Worm (Caenorhabditis elegans) whole organism, L1 larva: Measurements from ENCODE around the gene C09E8.6.

Experiments used
- C04F5.9 ChIP-seq: sonication (generic microtip); optimal IDR thresholded peaks from 2 replicates; lab custom pipeline; 2016; ENCODE audit warnings: missing genetic modification characterization, missing compliant biosample characterization
- F16B12.6 ChIP-seq: fragments of 150-350 bp; optimal IDR thresholded peaks from 2 replicates; lab custom pipeline; 2014; ENCODE audit warnings: missing biosample characterization, missing genetic modification characterization
- aly-2 ChIP-seq: fragments of 150-350 bp; optimal IDR thresholded peaks from 2 replicates; lab custom pipeline; 2014; ENCODE audit warnings: missing biosample characterization, missing genetic modification characterization
- ceh-82 ChIP-seq, 3 experiments: fragments of 150-350 bp in 1 of 3; sonication (generic microtip) in 2 of 3; optimal IDR thresholded peaks; 2 replicates each; lab custom pipeline; 2014 to 2017; ENCODE audit warnings: missing biosample characterization in 3 of 3, missing genetic modification characterization in 3 of 3
- ceh-90 ChIP-seq: sonication (generic microtip); optimal IDR thresholded peaks from 2 replicates; lab custom pipeline; 2016; ENCODE audit warnings: missing genetic modification characterization, missing compliant biosample characterization
- efl-1 ChIP-seq, 4 experiments: fragments of 150-350 bp; optimal IDR thresholded peaks in 3 of 4; peaks in 1 of 4; 1 replicate in 1 of 4; 2 replicates in 3 of 4; lab custom pipeline; 2014; ENCODE audit warnings: missing biosample characterization in 2 of 4, missing genetic modification characterization in 2 of 4, missing genetic modification reagents in 2 of 4
- elt-2 ChIP-seq: sonication (generic microtip); optimal IDR thresholded peaks from 2 replicates; lab custom pipeline; 2016; ENCODE audit warnings: missing genetic modification characterization, mild to moderate bottlenecking, inconsistent platforms, missing compliant biosample characterization, missing genetic modification reagents
- fkh-4 ChIP-seq: sonication (generic microtip); optimal IDR thresholded peaks from 2 replicates; lab custom pipeline; 2016; ENCODE audit warnings: missing compliant biosample characterization, missing genetic modification characterization, borderline replicate concordance
- fkh-8 ChIP-seq: sonication (generic microtip); optimal IDR thresholded peaks from 2 replicates; lab custom pipeline; 2016; ENCODE audit warnings: mild to moderate bottlenecking, missing genetic modification characterization, missing compliant biosample characterization
- jun-1 ChIP-seq: fragments of 150-350 bp; optimal IDR thresholded peaks from 2 replicates; lab custom pipeline; 2014; ENCODE audit warnings: missing biosample characterization, missing genetic modification reagents, missing genetic modification characterization
- lin-39 ChIP-seq: fragments of 150-350 bp; optimal IDR thresholded peaks from 2 replicates; lab custom pipeline; 2014; ENCODE audit warnings: missing biosample characterization, missing genetic modification reagents, missing genetic modification characterization
- lir-3 ChIP-seq: sonication (generic microtip); optimal IDR thresholded peaks from 2 replicates; lab custom pipeline; 2016; ENCODE audit warnings: mild to moderate bottlenecking, missing genetic modification characterization, moderate library complexity, missing compliant biosample characterization; ENCODE audit not compliant: poor library complexity
- lsy-2 ChIP-seq, 2 experiments: fragments of 150-350 bp; optimal IDR thresholded peaks; 2 replicates each; lab custom pipeline; 2014; ENCODE audit warnings: missing biosample characterization in 2 of 2, missing genetic modification characterization in 2 of 2
- mab-9 ChIP-seq: fragments of 200-800 bp; sonication (Bioruptor generic); IDR thresholded peaks from 2 replicates; pipeline ENCODE4 v1.3.6; 2022; ENCODE audit warnings: missing genetic modification reagents, missing genetic modification characterization, missing compliant biosample characterization
- mef-2 ChIP-seq: fragments of 150-350 bp; optimal IDR thresholded peaks from 2 replicates; lab custom pipeline; 2014; ENCODE audit warnings: missing biosample characterization, missing genetic modification characterization
- nhr-12 ChIP-seq: sonication (generic microtip); optimal IDR thresholded peaks from 2 replicates; lab custom pipeline; 2017; ENCODE audit warnings: missing biosample characterization, missing genetic modification characterization
- nhr-20 ChIP-seq: sonication (generic microtip); optimal IDR thresholded peaks from 2 replicates; lab custom pipeline; 2016; ENCODE audit warnings: mild to moderate bottlenecking, missing genetic modification characterization, missing compliant biosample characterization
- nhr-28 ChIP-seq: fragments of 150-350 bp; optimal IDR thresholded peaks from 2 replicates; lab custom pipeline; 2014; ENCODE audit warnings: missing biosample characterization, missing genetic modification characterization
- nhr-47 ChIP-seq: sonication (generic microtip); optimal IDR thresholded peaks from 2 replicates; lab custom pipeline; 2016; ENCODE audit warnings: mild to moderate bottlenecking, missing genetic modification characterization, moderate library complexity, missing compliant biosample characterization
- nhr-76 ChIP-seq: sonication (generic microtip); optimal IDR thresholded peaks from 2 replicates; lab custom pipeline; 2017; ENCODE audit warnings: missing biosample characterization, missing genetic modification characterization
- nhr-85 ChIP-seq: sonication (generic microtip); peaks from one replicate; lab custom pipeline; 2016; ENCODE audit warnings: missing genetic modification characterization, inconsistent platforms, missing compliant biosample characterization
- pax-3 ChIP-seq: fragments of 200-800 bp; sonication (Bioruptor generic); optimal IDR thresholded peaks from 2 replicates; lab custom pipeline; 2018; ENCODE audit warnings: mild to moderate bottlenecking, missing genetic modification characterization, moderate library complexity, missing compliant biosample characterization
- snu-23 ChIP-seq: sonication (generic microtip); optimal IDR thresholded peaks from 2 replicates; lab custom pipeline; 2016; ENCODE audit warnings: missing genetic modification characterization, missing compliant biosample characterization
- unc-98 ChIP-seq: fragments of 200-800 bp; sonication (Bioruptor generic); IDR thresholded peaks from 2 replicates; pipeline ENCODE4 v1.3.6; 2022; ENCODE audit warnings: missing genetic modification characterization, missing compliant biosample characterization
- vab-15 ChIP-seq: sonication (generic microtip); optimal IDR thresholded peaks from 2 replicates; lab custom pipeline; 2017; ENCODE audit warnings: missing genotype, mild to moderate bottlenecking, missing genetic modification characterization, missing compliant biosample characterization
- xbp-1 ChIP-seq: sonication (generic microtip); optimal IDR thresholded peaks from 2 replicates; lab custom pipeline; 2016; ENCODE audit warnings: missing genetic modification characterization, missing compliant biosample characterization
- zip-4 ChIP-seq: fragments of 200-800 bp; sonication (Bioruptor generic); optimal IDR thresholded peaks from 2 replicates; lab custom pipeline; 2018; ENCODE audit warnings: mild to moderate bottlenecking, missing genetic modification characterization, moderate library complexity, missing compliant biosample characterization
- ztf-4 ChIP-seq: fragments of 150-350 bp; optimal IDR thresholded peaks from 2 replicates; lab custom pipeline; 2014; ENCODE audit warnings: missing biosample characterization, missing genetic modification characterization

C09E8.6 gene

ce11 chrII:556185-556584 is at the start of gene C09E8.6, which contains the start of gene C09E8.1:
TSS of gene C09E8.6 (plus strand) at chrII:556497.
TSS of gene C09E8.1 (plus strand) at chrII:556485.
- TF ChIP-seq efl-1 (optimal IDR thresholded peaks at IDR 0.05; lab: Kevin White, UChicago) (no peak), efl-1 (GFP tag; optimal IDR thresholded peaks at IDR 0.05 in 1 of 2; lab: Kevin White, UChicago) (no peak), aly-2 (tag; lab: Kevin White, UChicago) (no peak), lir-3 (tag; lab: Kevin White, UChicago) (no peak), F16B12.6 (tag; lab: Kevin White, UChicago) (no peak)

- TF ChIP-seq lin-39 (tag; lab: Kevin White, UChicago) (no peak), mef-2 (tag; lab: Kevin White, UChicago) (no peak), fkh-4 (no peak)
Measured at ce11 chrII:508603-509002, 47.7 kb upstream of the C09E8.6 start.

DNA sequence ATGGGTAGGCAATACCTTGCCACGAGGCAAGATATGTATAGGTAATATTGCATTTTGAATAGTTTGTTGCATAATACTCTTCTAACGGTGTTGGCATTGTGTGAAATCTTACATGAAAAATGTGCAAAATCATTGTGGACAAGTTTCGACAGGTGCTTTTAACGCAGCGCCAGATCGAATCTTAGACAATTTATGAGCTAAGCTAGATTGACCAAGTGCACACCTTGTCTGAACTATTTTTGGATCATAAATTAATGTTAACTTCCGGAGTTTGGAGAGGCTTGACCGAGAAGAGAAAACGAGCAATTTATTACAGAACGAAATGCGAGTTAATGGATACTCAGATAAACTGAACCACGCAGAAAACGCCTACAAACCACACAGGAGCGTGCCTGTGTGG is 47.1 kb upstream of the C09E8.6 start, which contains the start of gene srh-105:
TSS of gene srh-105 (minus strand) at position 101 of the 400 bp plus-strand sequence.
- TF ChIP-seq lsy-2 (tag; optimal IDR thresholded peaks at IDR 0.05; lab: Kevin White, UChicago) (no peak), mab-9 (no peak), C04F5.9 (no peak), nhr-85 (tag; lab: Kevin White, UChicago) (no peak), jun-1 (no peak), efl-1 (optimal IDR thresholded peaks at IDR 0.05; lab: Kevin White, UChicago) (no peak), efl-1 (GFP tag; optimal IDR thresholded peaks at IDR 0.05 in 1 of 2; lab: Kevin White, UChicago) (no peak), ceh-82 (tag; optimal IDR thresholded peaks at IDR 0.05; lab: Kevin White, UChicago) (no peak), snu-23 (GFP tag; lab: Kevin White, UChicago) (no peak), nhr-28 (tag; lab: Kevin White, UChicago) (no peak)
- TF ChIP-seq, all 84 proteins: peak for 0

DNA sequence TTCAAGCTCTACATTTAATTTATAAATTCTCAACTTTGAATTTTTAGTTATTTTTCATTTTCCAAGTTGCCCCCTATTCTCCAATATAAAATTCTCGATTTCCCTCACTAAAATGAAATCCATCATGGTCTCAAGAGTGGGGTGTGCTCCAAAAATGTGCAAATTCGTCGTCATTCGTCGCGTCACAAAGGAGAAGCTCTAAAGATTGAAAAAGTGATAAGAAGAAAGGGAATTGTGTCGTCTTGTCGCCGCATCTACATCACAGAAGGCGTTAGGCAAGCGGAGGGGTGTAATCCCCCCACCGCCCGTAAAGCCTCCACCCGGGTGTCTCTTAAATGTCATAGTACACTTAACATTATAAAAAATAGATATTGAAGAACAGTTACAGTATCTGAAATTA is 44.3 kb upstream of the C09E8.6 start:
- TF ChIP-seq mab-9 (peak; percentile 58; the same call in 1 of the 2 replicates), ceh-90 (tag; lab: Kevin White, UChicago) (no peak)

DNA sequence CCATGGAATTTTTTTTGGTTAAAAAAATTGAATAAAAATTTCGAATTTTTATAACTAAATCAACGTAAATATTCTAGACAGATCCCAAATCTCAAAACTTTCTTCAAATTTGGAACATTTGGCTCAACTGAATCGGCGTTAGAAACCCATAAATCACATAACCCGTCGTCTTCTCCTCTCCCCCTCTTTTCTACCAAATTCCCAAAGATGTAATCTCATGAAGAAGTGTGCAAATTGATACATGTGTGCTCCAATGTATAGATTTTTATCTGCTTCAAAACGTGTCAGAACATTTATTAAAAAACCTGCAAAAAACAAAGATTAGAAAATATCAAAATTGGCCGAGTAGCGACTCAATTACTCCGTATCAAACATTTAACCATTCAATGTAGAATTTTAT is 43.7 kb upstream of the C09E8.6 start:
- TF ChIP-seq pax-3 (tag; lab: Kevin White, UChicago) (no peak), nhr-20 (tag; lab: Kevin White, UChicago) (no peak), ztf-4 (no peak), fkh-4 (no peak), nhr-12 (tag; lab: Kevin White, UChicago) (no peak)

- no peak for TF ChIP-seq mab-9
- no peak for TF ChIP-seq vab-15 (tag; lab: Kevin White, UChicago)
- peak in 1 of 2 experiments; percentile 7 for TF ChIP-seq lsy-2 (tag; optimal IDR thresholded peaks at IDR 0.05; lab: Kevin White, UChicago)
- TF ChIP-seq nhr-47 (tag; lab: Kevin White, UChicago), result no peak
- TF ChIP-seq, all 84 proteins: peak for 1
Measured at ce11 chrII:515765-516164, 40.5 kb upstream of the C09E8.6 start, which contains the start of gene mab-9. TSS of gene mab-9 (plus strand) at chrII:516024.

DNA sequence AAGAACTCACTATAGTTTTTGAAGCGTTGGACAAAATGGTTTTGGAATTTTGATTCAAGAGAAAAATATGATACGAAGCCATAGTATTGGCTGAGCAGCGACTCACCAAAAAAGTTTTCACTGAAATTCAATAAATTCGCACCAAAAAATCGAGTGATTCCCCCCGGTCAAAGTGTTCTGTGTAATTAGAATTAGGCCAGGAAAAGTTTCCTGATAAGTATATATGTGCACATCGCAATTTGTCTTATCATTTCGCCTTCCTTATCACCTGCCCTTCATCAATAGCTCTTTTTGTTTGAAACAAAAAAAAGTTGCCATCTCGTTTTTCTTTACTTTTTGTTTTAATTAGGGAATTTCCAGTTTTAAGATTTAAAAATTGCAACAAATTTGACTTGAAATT is 34.6 kb upstream of the C09E8.6 start:
- no peak for TF ChIP-seq pax-3 (tag; lab: Kevin White, UChicago)
- TF ChIP-seq zip-4 (GFP tag; lab: Kevin White, UChicago), result no peak
- TF ChIP-seq elt-2, result peak; percentile 51
- TF ChIP-seq fkh-8 (tag; lab: Kevin White, UChicago), result no peak
- no peak for TF ChIP-seq unc-98 (GFP tag; lab: Robert Waterston, UW)
- no peak for TF ChIP-seq nhr-76 (tag; lab: Kevin White, UChicago)
- no peak for TF ChIP-seq vab-15 (tag; lab: Kevin White, UChicago)
- no peak for TF ChIP-seq xbp-1 (tag; lab: Kevin White, UChicago)
